Fruit fly (Drosophila melanogaster): ENCODE data around the gene CG42467.

CG42467 gene

dm6 chr2L:3682489-3682888 lies 18.6 kb upstream of the CG42467 start:
- no peak for TF ChIP-seq insv (optimal IDR thresholded peaks at IDR 0.05)
- TF ChIP-seq h (optimal IDR thresholded peaks at IDR 0.05), result no peak
- TF ChIP-seq ttk (optimal IDR thresholded peaks at IDR 0.05), result no peak
- no peak for TF ChIP-seq psq (optimal IDR thresholded peaks at IDR 0.05)
- no peak for TF ChIP-seq Myc (optimal IDR thresholded peaks at IDR 0.05)
- no peak for TF ChIP-seq Sin3A (optimal IDR thresholded peaks at IDR 0.05)

dm6 chr2L:3685139-3685851 lies 15.8 kb upstream of the CG42467 start:
- TF ChIP-seq Sin3A (optimal IDR thresholded peaks at IDR 0.05), result no peak
- no peak for TF ChIP-seq insv (optimal IDR thresholded peaks at IDR 0.05)
- no peak for TF ChIP-seq ttk (optimal IDR thresholded peaks at IDR 0.05)

dm6 chr2L:3692466-3692865 lies 8.6 kb upstream of the CG42467 start, which contains the start of gene CG16704:
CG16704 (minus strand) TSS chr2L:3692587.
- TF ChIP-seq Sin3A (optimal IDR thresholded peaks at IDR 0.05), result no peak
- TF ChIP-seq h (optimal IDR thresholded peaks at IDR 0.05), result no peak
- TF ChIP-seq ttk (optimal IDR thresholded peaks at IDR 0.05), result no peak
- TF ChIP-seq Myc (optimal IDR thresholded peaks at IDR 0.05), result no peak
- TF ChIP-seq psq (optimal IDR thresholded peaks at IDR 0.05), result no peak
- TF ChIP-seq insv (optimal IDR thresholded peaks at IDR 0.05), result no peak

- no peak for TF ChIP-seq Sin3A (optimal IDR thresholded peaks at IDR 0.05)
- no peak for TF ChIP-seq h (optimal IDR thresholded peaks at IDR 0.05)
- TF ChIP-seq psq (optimal IDR thresholded peaks at IDR 0.05), result no peak
- TF ChIP-seq ttk (optimal IDR thresholded peaks at IDR 0.05), result no peak
- TF ChIP-seq insv (optimal IDR thresholded peaks at IDR 0.05), result no peak
- TF ChIP-seq Myc (optimal IDR thresholded peaks at IDR 0.05), result no peak
Measured at dm6 chr2L:3693082-3693481, 8.0 kb upstream of the CG42467 start, which contains the start of gene CG3513. CG3513 (minus strand) TSS chr2L:3693182.

- no peak for TF ChIP-seq psq (optimal IDR thresholded peaks at IDR 0.05)
- no peak for TF ChIP-seq insv (optimal IDR thresholded peaks at IDR 0.05)
- TF ChIP-seq h (optimal IDR thresholded peaks at IDR 0.05), result no peak
- no peak for TF ChIP-seq ttk (optimal IDR thresholded peaks at IDR 0.05)
- TF ChIP-seq Myc (optimal IDR thresholded peaks at IDR 0.05), result no peak
- TF ChIP-seq Sin3A (optimal IDR thresholded peaks at IDR 0.05), result no peak
Measured at dm6 chr2L:3693805-3694204, 7.3 kb upstream of the CG42467 start, which contains the start of gene Acp24A4. Acp24A4 (minus strand) TSS chr2L:3693905.

dm6 chr2L:3694920-3695319 lies 6.2 kb upstream of the CG42467 start, which contains the start of gene CG43165:
CG43165 (minus strand) TSS chr2L:3695020.
- TF ChIP-seq ttk (optimal IDR thresholded peaks at IDR 0.05) (no peak), insv (optimal IDR thresholded peaks at IDR 0.05) (no peak), Sin3A (optimal IDR thresholded peaks at IDR 0.05) (no peak), Myc (optimal IDR thresholded peaks at IDR 0.05) (no peak), psq (optimal IDR thresholded peaks at IDR 0.05) (no peak), h (optimal IDR thresholded peaks at IDR 0.05) (no peak)

dm6 chr2L:3695361-3695818 lies 5.7 kb upstream of the CG42467 start, which contains the start of gene CG16713:
CG16713 (minus strand) TSS chr2L:3695411.
- TF ChIP-seq ttk (optimal IDR thresholded peaks at IDR 0.05), result no peak
- TF ChIP-seq psq (optimal IDR thresholded peaks at IDR 0.05), result no peak
- TF ChIP-seq Myc (optimal IDR thresholded peaks at IDR 0.05), result no peak
- no peak for TF ChIP-seq insv (optimal IDR thresholded peaks at IDR 0.05)
- no peak for TF ChIP-seq h (optimal IDR thresholded peaks at IDR 0.05)
- no peak for TF ChIP-seq Sin3A (optimal IDR thresholded peaks at IDR 0.05)

dm6 chr2L:3696438-3696837 lies 4.7 kb upstream of the CG42467 start, which contains the start of gene IM33:
IM33 (minus strand) TSS chr2L:3696658.
- TF ChIP-seq Myc (optimal IDR thresholded peaks at IDR 0.05), result no peak

- TF ChIP-seq ttk (optimal IDR thresholded peaks at IDR 0.05) (no peak), h (optimal IDR thresholded peaks at IDR 0.05) (no peak), psq (optimal IDR thresholded peaks at IDR 0.05) (no peak), Sin3A (optimal IDR thresholded peaks at IDR 0.05) (no peak), insv (optimal IDR thresholded peaks at IDR 0.05) (no peak), Myc (optimal IDR thresholded peaks at IDR 0.05) (no peak)
Measured at dm6 chr2L:3697772-3698171, 3.3 kb upstream of the CG42467 start, which contains the start of gene CG3604. CG3604 (minus strand) TSS chr2L:3697872.

dm6 chr2L:3698992-3699514 lies 2.0 kb upstream of the CG42467 start, which contains the start of the genes CG10031 and CG42464:
CG10031 (minus strand) TSS chr2L:3699092.
CG42464 (plus strand) TSS chr2L:3699464.
- TF ChIP-seq ttk (optimal IDR thresholded peaks at IDR 0.05), result no peak

dm6 chr2L:3699895-3700294 lies 1.2 kb upstream of the CG42467 start, which contains the start of gene CG42465:
CG42465 (plus strand) TSS chr2L:3700195.
- TF ChIP-seq ttk (optimal IDR thresholded peaks at IDR 0.05) (no peak), Myc (optimal IDR thresholded peaks at IDR 0.05) (no peak), psq (optimal IDR thresholded peaks at IDR 0.05) (no peak), h (optimal IDR thresholded peaks at IDR 0.05) (no peak), insv (optimal IDR thresholded peaks at IDR 0.05) (no peak), Sin3A (optimal IDR thresholded peaks at IDR 0.05) (no peak)

- no peak for TF ChIP-seq ttk (optimal IDR thresholded peaks at IDR 0.05)
- no peak for TF ChIP-seq psq (optimal IDR thresholded peaks at IDR 0.05)
- no peak for TF ChIP-seq Myc (optimal IDR thresholded peaks at IDR 0.05)
- TF ChIP-seq insv (optimal IDR thresholded peaks at IDR 0.05), result no peak
- no peak for TF ChIP-seq h (optimal IDR thresholded peaks at IDR 0.05)
- TF ChIP-seq Sin3A (optimal IDR thresholded peaks at IDR 0.05), result no peak
Measured at dm6 chr2L:3700374-3700773, 716 bp upstream of the CG42467 start, which contains the start of gene Sfp24C1. Sfp24C1 (plus strand) TSS chr2L:3700674.

Data from Kc167 (cell line).